Fruit fly (Drosophila melanogaster) whole organism, embryonic: ENCODE results near the gene CG6923.
A peak's percentile ranks its signal among the peaks of the same experiment; 100 is the strongest.

Experiments used
- Abd-B ChIP-seq: fragments of 200-800 bp; sonication (Bioruptor generic); optimal IDR thresholded peaks from 2 replicates; lab custom pipeline; 2018; ENCODE audit warnings: missing biosample characterization, mild to moderate bottlenecking, missing genetic modification characterization, moderate library complexity
- Ada2b ChIP-seq: fragments of 200-800 bp; sonication (Bioruptor generic); IDR thresholded peaks from 2 replicates; pipeline ENCODE4 v1.3.6; 2022; ENCODE audit warnings: missing biosample characterization, missing genetic modification characterization
- CG13775 ChIP-seq: fragments of 200-800 bp; sonication (Bioruptor generic); optimal IDR thresholded peaks from 3 replicates; lab custom pipeline; 2017; ENCODE audit warnings: missing biosample characterization, mild to moderate bottlenecking, missing genetic modification characterization
- CG14050 ChIP-seq: fragments of 200-800 bp; sonication (Bioruptor generic); IDR thresholded peaks from 3 replicates; pipeline ENCODE4 v1.3.6; 2022; ENCODE audit warnings: missing biosample characterization, missing genetic modification characterization
- CG15011 ChIP-seq: fragments of 200-800 bp; sonication (Bioruptor generic); optimal IDR thresholded peaks from 3 replicates; lab custom pipeline; 2018; ENCODE audit warnings: missing biosample characterization, mild to moderate bottlenecking, missing genetic modification characterization
- CG16813 ChIP-seq: fragments of 200-800 bp; sonication (Bioruptor generic); IDR thresholded peaks from 3 replicates; pipeline ENCODE4 v1.3.6; 2022; ENCODE audit warnings: missing biosample characterization, missing genetic modification characterization; ENCODE audit not compliant: partially characterized antibody
- CG17802 ChIP-seq: fragments of 200-800 bp; sonication (Bioruptor generic); optimal IDR thresholded peaks from 2 replicates; lab custom pipeline; 2018; ENCODE audit warnings: missing biosample characterization, mild to moderate bottlenecking, missing genetic modification characterization, moderate library complexity
- CG2678 ChIP-seq: fragments of 200-800 bp; sonication (Bioruptor generic); optimal IDR thresholded peaks from 3 replicates; lab custom pipeline; 2019; ENCODE audit warnings: missing biosample characterization, mild to moderate bottlenecking, missing genetic modification characterization, moderate library complexity
- CG31388 ChIP-seq: fragments of 200-800 bp; sonication (Bioruptor generic); optimal IDR thresholded peaks from 2 replicates; lab custom pipeline; 2016; ENCODE audit warnings: missing biosample characterization, missing genetic modification characterization
- CG4617 ChIP-seq: fragments of 200-800 bp; sonication (Bioruptor generic); optimal IDR thresholded peaks from 3 replicates; lab custom pipeline; 2016; ENCODE audit warnings: missing biosample characterization, missing genetic modification characterization, borderline replicate concordance
- CG4707 ChIP-seq: fragments of 200-800 bp; sonication (Bioruptor generic); optimal IDR thresholded peaks from 2 replicates; lab custom pipeline; 2018; ENCODE audit warnings: missing biosample characterization, mild to moderate bottlenecking, missing genetic modification characterization, moderate library complexity
- CG6175 ChIP-seq: fragments of 200-800 bp; sonication (Bioruptor generic); IDR thresholded peaks from 3 replicates; pipeline ENCODE4 v1.3.6; 2022; ENCODE audit warnings: missing biosample characterization, missing genetic modification characterization
- CG6683 ChIP-seq: fragments of 200-800 bp; sonication (Bioruptor generic); optimal IDR thresholded peaks from 2 replicates; lab custom pipeline; 2017; ENCODE audit warnings: missing biosample characterization, mild to moderate bottlenecking, missing genetic modification characterization, missing genetic modification reagents
- CG6854 ChIP-seq: fragments of 200-800 bp; sonication (Bioruptor generic); optimal IDR thresholded peaks from 3 replicates; lab custom pipeline; 2017; ENCODE audit warnings: missing biosample characterization, mild to moderate bottlenecking, missing genetic modification characterization
- CG7839 ChIP-seq: fragments of 200-800 bp; sonication (Bioruptor generic); optimal IDR thresholded peaks from 3 replicates; lab custom pipeline; 2018; ENCODE audit warnings: missing biosample characterization, mild to moderate bottlenecking, missing genetic modification characterization, moderate library complexity
- CG8765 ChIP-seq: fragments of 200-800 bp; sonication (Bioruptor generic); IDR thresholded peaks from 2 replicates; pipeline ENCODE4 v1.3.6; 2022; ENCODE audit warnings: missing biosample characterization, missing genetic modification characterization
- CG8944 ChIP-seq: fragments of 200-800 bp; sonication (Bioruptor generic); optimal IDR thresholded peaks from 3 replicates; lab custom pipeline; 2016; ENCODE audit warnings: missing biosample characterization, missing genetic modification characterization
- CG9797 ChIP-seq: fragments of 200-800 bp; sonication (Bioruptor generic); optimal IDR thresholded peaks from 3 replicates; lab custom pipeline; 2018; ENCODE audit warnings: missing biosample characterization, mild to moderate bottlenecking, missing genetic modification characterization
- CTCF ChIP-seq: fragments of 200-800 bp; sonication (Bioruptor generic); optimal IDR thresholded peaks from 2 replicates; lab custom pipeline; 2017; ENCODE audit warnings: missing biosample characterization, mild to moderate bottlenecking, missing genetic modification characterization, moderate library complexity
- Chrac-16 ChIP-seq: fragments of 200-800 bp; sonication (Bioruptor generic); optimal IDR thresholded peaks from 3 replicates; lab custom pipeline; 2016; ENCODE audit warnings: missing biosample characterization, missing genetic modification characterization
- Dbx ChIP-seq: fragments of 200-800 bp; sonication (Bioruptor generic); IDR thresholded peaks from 3 replicates; pipeline ENCODE4 v1.3.6; 2022; ENCODE audit warnings: missing biosample characterization, missing genetic modification characterization
- Elba2 ChIP-seq: fragments of 200-800 bp; sonication (Bioruptor generic); optimal IDR thresholded peaks from 3 replicates; lab custom pipeline; 2016; ENCODE audit warnings: missing biosample characterization, missing genetic modification characterization
- GATAe ChIP-seq: fragments of 200-800 bp; sonication (Bioruptor generic); conservative IDR thresholded peaks from 2 replicates; pipeline ENCODE4 v1.3.6; 2022; ENCODE audit warnings: missing biosample characterization, missing genetic modification characterization
- HmgD ChIP-seq: fragments of 200-800 bp; sonication (Bioruptor generic); optimal IDR thresholded peaks from 3 replicates; lab custom pipeline; 2016; ENCODE audit warnings: missing biosample characterization, missing genetic modification characterization
- Hsf ChIP-seq: fragments of 200-800 bp; sonication (Bioruptor generic); optimal IDR thresholded peaks from 3 replicates; lab custom pipeline; 2016; ENCODE audit warnings: missing biosample characterization, missing genetic modification characterization
- MTF-1 ChIP-seq: fragments of 200-800 bp; sonication (Bioruptor generic); optimal IDR thresholded peaks from 2 replicates; lab custom pipeline; 2018; ENCODE audit warnings: missing biosample characterization, mild to moderate bottlenecking, missing genetic modification characterization, borderline replicate concordance
- Max ChIP-seq: fragments of 200-800 bp; sonication (Bioruptor generic); optimal IDR thresholded peaks from 2 replicates; lab custom pipeline; 2016; ENCODE audit warnings: missing biosample characterization, mild to moderate bottlenecking, missing genetic modification characterization
- NfI ChIP-seq: fragments of 200-800 bp; sonication (Bioruptor generic); optimal IDR thresholded peaks from 3 replicates; lab custom pipeline; 2018; ENCODE audit warnings: missing biosample characterization, mild to moderate bottlenecking, missing genetic modification characterization, moderate library complexity
- Poxn ChIP-seq: fragments of 200-800 bp; sonication (Bioruptor generic); IDR thresholded peaks from 2 replicates; pipeline ENCODE4 v1.3.6; 2022; ENCODE audit warnings: missing biosample characterization, missing genetic modification characterization
- Scr ChIP-seq: fragments of 200-800 bp; sonication (Bioruptor generic); IDR thresholded peaks from 2 replicates; pipeline ENCODE4 v1.3.6; 2022; ENCODE audit warnings: missing biosample characterization, missing genetic modification characterization; ENCODE audit not compliant: partially characterized antibody
- Sry-β ChIP-seq: fragments of 200-800 bp; sonication (Bioruptor generic); optimal IDR thresholded peaks from 2 replicates; lab custom pipeline; 2018; ENCODE audit warnings: missing biosample characterization, mild to moderate bottlenecking, missing genetic modification characterization, moderate library complexity
- Tbp ChIP-seq: fragments of >200 bp; optimal IDR thresholded peaks from 2 replicates; lab custom pipeline; 2018; ENCODE audit warnings: missing biosample characterization, missing genetic modification characterization
- aop ChIP-seq: fragments of 200-800 bp; sonication (Bioruptor generic); IDR thresholded peaks from 2 replicates; pipeline ENCODE4 v1.3.6; 2022; ENCODE audit warnings: missing biosample characterization, missing genetic modification characterization
- ara ChIP-seq: fragments of 200-800 bp; sonication (Bioruptor generic); IDR thresholded peaks from 2 replicates; pipeline ENCODE4 v1.3.6; 2022; ENCODE audit warnings: missing biosample characterization, missing genetic modification characterization
- cad ChIP-seq: fragments of >200 bp; optimal IDR thresholded peaks from 2 replicates; lab custom pipeline; 2017; ENCODE audit warnings: missing biosample characterization, missing genetic modification characterization
- caup ChIP-seq: fragments of 200-800 bp; sonication (Bioruptor generic); optimal IDR thresholded peaks from 3 replicates; lab custom pipeline; 2017; ENCODE audit warnings: missing biosample characterization, mild to moderate bottlenecking, missing genetic modification characterization, moderate library complexity; ENCODE audit not compliant: severe bottlenecking
- chif ChIP-seq, 2 experiments: fragments of 200-800 bp; sonication (Bioruptor generic); optimal IDR thresholded peaks; 3 replicates each; lab custom pipeline; 2016; ENCODE audit warnings: missing biosample characterization in 2 of 2, missing genetic modification characterization in 2 of 2
- chm ChIP-seq: fragments of 200-800 bp; sonication (Bioruptor generic); IDR thresholded peaks from 2 replicates; pipeline ENCODE4 v1.3.6; 2022; ENCODE audit warnings: missing biosample characterization, missing genetic modification characterization
- emc ChIP-seq: fragments of 200-800 bp; sonication (Bioruptor generic); optimal IDR thresholded peaks from 2 replicates; lab custom pipeline; 2016; ENCODE audit warnings: missing biosample characterization, missing genetic modification characterization
- exex ChIP-seq: fragments of 200-800 bp; sonication (Bioruptor generic); optimal IDR thresholded peaks from 4 replicates; lab custom pipeline; 2018; ENCODE audit warnings: missing biosample characterization, mild to moderate bottlenecking, missing genetic modification characterization, moderate library complexity
- eyg ChIP-seq: fragments of 200-800 bp; sonication (Bioruptor generic); optimal IDR thresholded peaks from 3 replicates; lab custom pipeline; 2016; ENCODE audit warnings: missing biosample characterization, missing genetic modification characterization
- fd102C ChIP-seq: fragments of 200-800 bp; sonication (Bioruptor generic); optimal IDR thresholded peaks from 2 replicates; lab custom pipeline; 2018; ENCODE audit warnings: missing biosample characterization, mild to moderate bottlenecking, missing genetic modification characterization, moderate library complexity
- grn ChIP-seq: fragments of 200-800 bp; sonication (Bioruptor generic); optimal IDR thresholded peaks from 3 replicates; lab custom pipeline; 2017; ENCODE audit warnings: missing biosample characterization, missing genetic modification characterization
- hkb ChIP-seq, 2 experiments: fragments of 200-800 bp in 1 of 2; fragments of >200 bp in 1 of 2; sonication (Bioruptor generic) in 1 of 2; IDR thresholded peaks in 1 of 2; optimal IDR thresholded peaks in 1 of 2; 2 replicates each; pipeline versions ENCODE4 v1.3.6 to Lab custom; 2017 to 2022; ENCODE audit warnings: missing biosample characterization in 1 of 2, missing genetic modification characterization in 1 of 2
- insv ChIP-seq, 2 experiments: fragments of 200-800 bp; sonication (Bioruptor generic); optimal IDR thresholded peaks; 3 replicates each; lab custom pipeline; 2016 to 2018; ENCODE audit warnings: missing biosample characterization in 2 of 2, missing genetic modification characterization in 2 of 2
- jigr1 ChIP-seq: fragments of 200-800 bp; sonication (Bioruptor generic); IDR thresholded peaks from 3 replicates; pipeline ENCODE4 v1.3.6; 2022; ENCODE audit warnings: missing biosample characterization, missing genetic modification characterization
- org-1 ChIP-seq: fragments of 200-800 bp; sonication (Bioruptor generic); optimal IDR thresholded peaks from 2 replicates; lab custom pipeline; 2017; ENCODE audit warnings: missing biosample characterization, missing genetic modification characterization
- pho ChIP-seq: fragments of 200-800 bp; sonication (Bioruptor generic); optimal IDR thresholded peaks from 2 replicates; lab custom pipeline; 2016; ENCODE audit warnings: missing biosample characterization, missing genetic modification characterization
- slbo ChIP-seq: fragments of 200-800 bp; sonication (Bioruptor generic); IDR thresholded peaks from 2 replicates; pipeline ENCODE4 v1.3.6; 2022; ENCODE audit warnings: missing biosample characterization, missing genetic modification characterization
- slou ChIP-seq: fragments of 200-800 bp; sonication (Bioruptor generic); optimal IDR thresholded peaks from 3 replicates; lab custom pipeline; 2016; ENCODE audit warnings: missing biosample characterization, missing genetic modification characterization
- vvl ChIP-seq: fragments of 200-800 bp; sonication (Bioruptor generic); IDR thresholded peaks from 2 replicates; pipeline ENCODE4 v1.3.6; 2022; ENCODE audit warnings: missing biosample characterization, missing genetic modification characterization
- yki ChIP-seq: fragments of >200 bp; optimal IDR thresholded peaks from 3 replicates; lab custom pipeline; 2018

Gene CG6923

dm6 chr3R:11796780-11797179 is 47.0 kb upstream of the CG6923 start, which contains the start of gene Sbf (continued):
- no peak for TF ChIP-seq NfI (GFP tag; lab: Kevin White, UChicago)
- TF ChIP-seq slou = no peak
- no peak for TF ChIP-seq CG6683 (GFP tag; lab: Kevin White, UChicago)
- no peak for TF ChIP-seq CG8944 (GFP tag; lab: Kevin White, UChicago)
- no peak for TF ChIP-seq Chrac-16
- no peak for TF ChIP-seq CG6854 (GFP tag; lab: Kevin White, UChicago)
- TF ChIP-seq HmgD (GFP tag; lab: Kevin White, UChicago) = peak; percentile 28
- TF ChIP-seq Poxn (GFP tag; lab: Robert Waterston, UW) = no peak
- no peak for TF ChIP-seq org-1
- peak; percentile 83 for TF ChIP-seq CG16813 (GFP tag; lab: Robert Waterston, UW)
- peak; percentile 25 for TF ChIP-seq CTCF (GFP tag; lab: Kevin White, UChicago)
- TF ChIP-seq emc (GFP tag; lab: Kevin White, UChicago) = no peak
- no peak for TF ChIP-seq ara (GFP tag; lab: Robert Waterston, UW)
- no peak for TF ChIP-seq CG7839 (tag; lab: Kevin White, UChicago)
- peak; percentile 69 for TF ChIP-seq Elba2 (GFP tag; lab: Kevin White, UChicago)
- peak; percentile 76 for TF ChIP-seq CG4617
- TF ChIP-seq chm = no peak
- no peak for TF ChIP-seq Abd-B
- TF ChIP-seq caup (GFP tag; lab: Kevin White, UChicago) = no peak
- TF ChIP-seq fd102C (GFP tag; lab: Kevin White, UChicago) = no peak
- TF ChIP-seq jigr1 (GFP tag; lab: Robert Waterston, UW) = no peak
- TF ChIP-seq MTF-1 = no peak
- no peak for TF ChIP-seq Tbp (GFP tag; lab: Kevin White, UChicago)
- TF ChIP-seq CG14050 = no peak
- no peak for TF ChIP-seq CG8765
- TF ChIP-seq Ada2b (GFP tag; lab: Robert Waterston, UW) = no peak
- 0 out of 3 replicates have a peak, but pooled peaks have one; percentile 13 for TF ChIP-seq Dbx (GFP tag; lab: Robert Waterston, UW)
- no peak for TF ChIP-seq CG15011 (GFP tag; lab: Kevin White, UChicago)
- TF ChIP-seq CG4707 (GFP tag; lab: Kevin White, UChicago) = no peak
- TF ChIP-seq Hsf (GFP tag; lab: Kevin White, UChicago) = no peak
- TF ChIP-seq slbo = peak; percentile 28; the same call in 1 of the 2 replicates
- no peak for TF ChIP-seq CG31388 (GFP tag; lab: Kevin White, UChicago)
- peak; percentile 4 for TF ChIP-seq CG9797 (GFP tag; lab: Kevin White, UChicago)

- TF ChIP-seq hkb (optimal IDR thresholded peaks at IDR 0.05; lab: Kevin White, UChicago) (peak; percentile 26), hkb (GFP tag; IDR thresholded peaks at IDR 0.05; lab: Robert Waterston, UW) (no peak), exex (tag; lab: Kevin White, UChicago) (no peak), pho (peak; percentile 60), CG13775 (GFP tag; lab: Kevin White, UChicago) (peak; percentile 75), yki (no peak), vvl (GFP tag; lab: Robert Waterston, UW) (peak; percentile 73), jigr1 (GFP tag; lab: Robert Waterston, UW) (no peak), eyg (GFP tag; lab: Kevin White, UChicago) (no peak), CG6175 (GFP tag; lab: Robert Waterston, UW) (no peak), Elba2 (GFP tag; lab: Kevin White, UChicago) (no peak), Max (GFP tag; lab: Kevin White, UChicago) (peak; percentile 64), Sry-β (GFP tag; lab: Kevin White, UChicago) (peak; percentile 55), chif (GFP tag; optimal IDR thresholded peaks at IDR 0.05; lab: Kevin White, UChicago) (peak; percentile 46 to 64), CG7839 (tag; lab: Kevin White, UChicago) (peak; percentile 84), aop (peak; percentile 56; the same call in 1 of the 2 replicates), Scr (GFP tag; lab: Robert Waterston, UW) (no peak), grn (GFP tag; lab: Kevin White, UChicago) (no peak), cad (GFP tag; lab: Kevin White, UChicago) (no peak), CG17802 (tag; lab: Kevin White, UChicago) (peak; percentile 40), CG6683 (GFP tag; lab: Kevin White, UChicago) (peak; percentile 30), GATAe (GFP tag; lab: Robert Waterston, UW) (no peak; the same call in 1 of the 2 replicates), CG2678 (tag; lab: Kevin White, UChicago) (no peak), insv (GFP tag; optimal IDR thresholded peaks at IDR 0.05; lab: Kevin White, UChicago) (peak in 1 of 2 experiments; percentile 35)
Observed at dm6 chr3R:11786695-11787226, 36.9 kb upstream of the CG6923 start, which contains the start of the genes prd1 and HisCl1. Gene prd1 (minus strand): TSS chr3R:11787014. Gene HisCl1 (plus strand): TSS chr3R:11787176.
